Fruit fly (Drosophila melanogaster) whole organism, embryonic: ENCODE results near the gene CG43693.
A peak's percentile ranks its signal among the peaks of the same experiment; 100 is the strongest.

Source experiments
- ATbp ChIP-seq: fragments of 200-800 bp; sonication (Bioruptor generic); optimal IDR thresholded peaks from 2 replicates; lab custom pipeline; 2017; ENCODE audit warnings: missing biosample characterization, mild to moderate bottlenecking, missing genetic modification characterization, missing genetic modification reagents
- Asciz ChIP-seq: fragments of 200-800 bp; sonication (Bioruptor generic); optimal IDR thresholded peaks from 2 replicates; lab custom pipeline; 2017; ENCODE audit warnings: missing biosample characterization, mild to moderate bottlenecking, missing genetic modification characterization, missing genetic modification reagents
- Atf-2 ChIP-seq: fragments of 200-800 bp; sonication (Bioruptor generic); optimal IDR thresholded peaks from 2 replicates; lab custom pipeline; 2016; ENCODE audit warnings: missing biosample characterization, missing genetic modification characterization
- Bdp1 ChIP-seq: fragments of 200-800 bp; sonication (Bioruptor generic); optimal IDR thresholded peaks from 3 replicates; lab custom pipeline; 2016; ENCODE audit warnings: missing biosample characterization, missing genetic modification characterization
- CG10147 ChIP-seq: fragments of 200-800 bp; sonication (Bioruptor generic); optimal IDR thresholded peaks from 2 replicates; lab custom pipeline; 2019; ENCODE audit warnings: missing biosample characterization, mild to moderate bottlenecking, missing genetic modification characterization, moderate library complexity
- CG1024 ChIP-seq: fragments of 200-800 bp; sonication (Bioruptor generic); IDR thresholded peaks from 2 replicates; pipeline ENCODE4 v1.3.6; 2022; ENCODE audit warnings: missing biosample characterization, missing genetic modification characterization
- CG10462 ChIP-seq: fragments of 200-800 bp; sonication (Bioruptor generic); optimal IDR thresholded peaks from 2 replicates; lab custom pipeline; 2016; ENCODE audit warnings: missing biosample characterization, missing genetic modification characterization
- CG10654 ChIP-seq: fragments of 200-800 bp; sonication (Bioruptor generic); optimal IDR thresholded peaks from 2 replicates; lab custom pipeline; 2016; ENCODE audit warnings: missing biosample characterization, missing genetic modification characterization
- CG14965 ChIP-seq: fragments of 200-800 bp; sonication (Bioruptor generic); optimal IDR thresholded peaks from 2 replicates; lab custom pipeline; 2016; ENCODE audit warnings: missing biosample characterization, missing genetic modification characterization, borderline replicate concordance
- CG1529 ChIP-seq: fragments of 200-800 bp; sonication (Bioruptor generic); optimal IDR thresholded peaks from 3 replicates; lab custom pipeline; 2018; ENCODE audit warnings: missing biosample characterization, missing genetic modification characterization
- CG17568 ChIP-seq: fragments of 200-800 bp; sonication (Bioruptor generic); optimal IDR thresholded peaks from 2 replicates; lab custom pipeline; 2018; ENCODE audit warnings: missing biosample characterization, mild to moderate bottlenecking, missing genetic modification characterization, moderate library complexity
- CG1792 ChIP-seq: fragments of 200-800 bp; sonication (Bioruptor generic); optimal IDR thresholded peaks from 2 replicates; lab custom pipeline; 2016; ENCODE audit warnings: missing biosample characterization, missing genetic modification characterization
- CG18476 ChIP-seq: fragments of 200-800 bp; sonication (Bioruptor generic); optimal IDR thresholded peaks from 2 replicates; lab custom pipeline; 2016; ENCODE audit warnings: missing biosample characterization, mild to moderate bottlenecking, missing genetic modification characterization
- CG2116 ChIP-seq: fragments of 200-800 bp; sonication (Bioruptor generic); optimal IDR thresholded peaks from 3 replicates; lab custom pipeline; 2018; ENCODE audit warnings: missing biosample characterization, mild to moderate bottlenecking, missing genetic modification characterization
- CG2678 ChIP-seq: fragments of 200-800 bp; sonication (Bioruptor generic); optimal IDR thresholded peaks from 3 replicates; lab custom pipeline; 2019; ENCODE audit warnings: missing biosample characterization, mild to moderate bottlenecking, missing genetic modification characterization, moderate library complexity
- CG3838 ChIP-seq: fragments of 200-800 bp; sonication (Bioruptor generic); optimal IDR thresholded peaks from 3 replicates; lab custom pipeline; 2016; ENCODE audit warnings: missing biosample characterization, missing genetic modification characterization
- CG4328 ChIP-seq: fragments of 200-800 bp; sonication (Bioruptor generic); optimal IDR thresholded peaks from 3 replicates; lab custom pipeline; 2017; ENCODE audit warnings: missing biosample characterization, missing genetic modification reagents, missing genetic modification characterization
- CG4424 ChIP-seq: fragments of 200-800 bp; sonication (Bioruptor generic); optimal IDR thresholded peaks from 3 replicates; lab custom pipeline; 2016; ENCODE audit warnings: missing biosample characterization, missing genetic modification characterization
- CG4820 ChIP-seq: fragments of 200-800 bp; sonication (Bioruptor generic); optimal IDR thresholded peaks from 3 replicates; lab custom pipeline; 2016; ENCODE audit warnings: missing biosample characterization, missing genetic modification characterization
- CG6254 ChIP-seq: fragments of 200-800 bp; sonication (Bioruptor generic); optimal IDR thresholded peaks from 3 replicates; lab custom pipeline; 2017; ENCODE audit warnings: mild to moderate bottlenecking, missing biosample characterization, missing genetic modification reagents, missing genetic modification characterization
- CG6654 ChIP-seq: fragments of 200-800 bp; sonication (Bioruptor generic); optimal IDR thresholded peaks from 2 replicates; lab custom pipeline; 2017; ENCODE audit warnings: missing biosample characterization, mild to moderate bottlenecking, missing genetic modification characterization
- CG8089 ChIP-seq: fragments of 200-800 bp; sonication (Bioruptor generic); optimal IDR thresholded peaks from 3 replicates; lab custom pipeline; 2016; ENCODE audit warnings: missing biosample characterization, missing genetic modification characterization
- CG8359 ChIP-seq: fragments of 200-800 bp; sonication (Bioruptor generic); optimal IDR thresholded peaks from 2 replicates; lab custom pipeline; 2017; ENCODE audit warnings: missing biosample characterization, mild to moderate bottlenecking, missing genetic modification characterization, borderline replicate concordance
- CoRest ChIP-seq: fragments of 200-800 bp; sonication (Bioruptor generic); optimal IDR thresholded peaks from 3 replicates; lab custom pipeline; 2018; ENCODE audit warnings: missing biosample characterization, mild to moderate bottlenecking, missing genetic modification characterization, moderate library complexity
- D19A ChIP-seq: fragments of 200-800 bp; optimal IDR thresholded peaks from 3 replicates; lab custom pipeline; 2019; ENCODE audit warnings: missing biosample characterization, mild to moderate bottlenecking, missing genetic modification characterization, moderate library complexity
- Hmr ChIP-seq: fragments of 200-800 bp; sonication (Bioruptor generic); optimal IDR thresholded peaks from 3 replicates; lab custom pipeline; 2017; ENCODE audit warnings: mild to moderate bottlenecking, missing biosample characterization, missing genetic modification reagents, missing genetic modification characterization
- Hsf ChIP-seq: fragments of 200-800 bp; sonication (Bioruptor generic); optimal IDR thresholded peaks from 3 replicates; lab custom pipeline; 2016; ENCODE audit warnings: missing biosample characterization, missing genetic modification characterization
- MBD-R2 ChIP-seq: fragments of 200-800 bp; sonication (Bioruptor generic); IDR thresholded peaks from 2 replicates; pipeline ENCODE4 v1.3.6; 2022; ENCODE audit warnings: missing biosample characterization, missing genetic modification characterization
- Rfx ChIP-seq: fragments of 200-800 bp; sonication (Bioruptor generic); IDR thresholded peaks from 2 replicates; pipeline ENCODE4 v1.3.6; 2022; ENCODE audit warnings: missing biosample characterization, missing genetic modification characterization
- TFAM ChIP-seq: fragments of 200-800 bp; sonication (Bioruptor generic); optimal IDR thresholded peaks from 2 replicates; lab custom pipeline; 2017; ENCODE audit warnings: missing biosample characterization, missing genetic modification characterization, inconsistent platforms
- az2 ChIP-seq: fragments of 200-800 bp; sonication (Bioruptor generic); optimal IDR thresholded peaks from 3 replicates; lab custom pipeline; 2016; ENCODE audit warnings: missing biosample characterization, missing genetic modification characterization
- bab2 ChIP-seq: fragments of 200-800 bp; sonication (Bioruptor generic); optimal IDR thresholded peaks from 2 replicates; lab custom pipeline; 2016; ENCODE audit warnings: missing biosample characterization, missing genetic modification characterization
- cas ChIP-seq: fragments of 200-800 bp; sonication (Bioruptor generic); IDR thresholded peaks from 2 replicates; pipeline ENCODE4 v1.3.6; 2022; ENCODE audit warnings: missing biosample characterization, missing genetic modification characterization
- ci ChIP-seq: fragments of 200-800 bp; sonication (Bioruptor generic); IDR thresholded peaks from 3 replicates; pipeline ENCODE4 v1.3.6; 2022; ENCODE audit warnings: missing biosample characterization, missing genetic modification characterization
- crp ChIP-seq, 2 experiments: fragments of 200-800 bp; sonication (Bioruptor generic); optimal IDR thresholded peaks; 2 replicates in 1 of 2; 3 replicates in 1 of 2; lab custom pipeline; 2017; ENCODE audit warnings: missing biosample characterization in 2 of 2, missing genetic modification characterization in 2 of 2, mild to moderate bottlenecking in 1 of 2, moderate library complexity in 1 of 2
- dm ChIP-seq: fragments of 200-800 bp; sonication (Bioruptor generic); optimal IDR thresholded peaks from 3 replicates; lab custom pipeline; 2016; ENCODE audit warnings: missing biosample characterization, missing genetic modification characterization
- gfzf ChIP-seq: fragments of 200-800 bp; sonication (Bioruptor generic); optimal IDR thresholded peaks from 2 replicates; lab custom pipeline; 2016; ENCODE audit warnings: missing biosample characterization, mild to moderate bottlenecking, missing genetic modification characterization, moderate library complexity
- her ChIP-seq: fragments of 200-800 bp; sonication (Bioruptor generic); optimal IDR thresholded peaks from 2 replicates; lab custom pipeline; 2016; ENCODE audit warnings: missing biosample characterization, missing genetic modification characterization
- insv ChIP-seq, 2 experiments: fragments of 200-800 bp; sonication (Bioruptor generic); optimal IDR thresholded peaks; 3 replicates each; lab custom pipeline; 2016 to 2018; ENCODE audit warnings: missing biosample characterization in 2 of 2, missing genetic modification characterization in 2 of 2
- lab ChIP-seq: fragments of 200-800 bp; sonication (Bioruptor generic); optimal IDR thresholded peaks from 3 replicates; lab custom pipeline; 2017; ENCODE audit warnings: missing biosample characterization, missing genetic modification characterization, mild to moderate bottlenecking, moderate library complexity, missing genetic modification reagents
- nerfin-2 ChIP-seq: fragments of 200-800 bp; sonication (Bioruptor generic); IDR thresholded peaks from 2 replicates; pipeline ENCODE4 v1.3.6; 2022; ENCODE audit warnings: missing biosample characterization, missing genetic modification characterization; ENCODE audit not compliant: partially characterized antibody
- onecut ChIP-seq: fragments of 200-800 bp; sonication (Bioruptor generic); IDR thresholded peaks from 2 replicates; pipeline ENCODE4 v1.3.6; 2022; ENCODE audit warnings: missing biosample characterization, missing genetic modification characterization
- otp ChIP-seq: fragments of 200-800 bp; sonication (Bioruptor generic); IDR thresholded peaks from 3 replicates; pipeline ENCODE4, ENCODE4 v1.3.6; 2022; ENCODE audit warnings: missing biosample characterization, missing genetic modification characterization
- prd ChIP-seq, 3 experiments: fragments of >200 bp in 2 of 3; fragments of 200-800 bp in 1 of 3; sonication (Bioruptor generic) in 1 of 3; optimal IDR thresholded peaks in 2 of 3; IDR thresholded peaks in 1 of 3; 2 replicates in 2 of 3; 3 replicates in 1 of 3; pipeline versions ENCODE4 v1.3.6 to Lab custom; 2017 to 2022; ENCODE audit warnings: missing biosample characterization in 1 of 3, missing genetic modification characterization in 1 of 3
- sc ChIP-seq, 3 experiments: fragments of >200 bp in 2 of 3; fragments of 200-800 bp in 1 of 3; sonication (Bioruptor generic) in 1 of 3; optimal IDR thresholded peaks; 2 replicates in 2 of 3; 3 replicates in 1 of 3; lab custom pipeline; 2017; ENCODE audit warnings: mild to moderate bottlenecking in 1 of 3, missing biosample characterization in 1 of 3, missing genetic modification characterization in 1 of 3, missing genetic modification reagents in 1 of 3
- slou ChIP-seq: fragments of 200-800 bp; sonication (Bioruptor generic); optimal IDR thresholded peaks from 3 replicates; lab custom pipeline; 2016; ENCODE audit warnings: missing biosample characterization, missing genetic modification characterization
- tll ChIP-seq, 2 experiments: fragments of 200-800 bp in 1 of 2; fragments of >200 bp in 1 of 2; sonication (Bioruptor generic) in 1 of 2; optimal IDR thresholded peaks; 2 replicates each; lab custom pipeline; 2017 to 2019; ENCODE audit warnings: missing biosample characterization in 2 of 2, missing genetic modification characterization in 2 of 2, mild to moderate bottlenecking in 1 of 2, moderate library complexity in 1 of 2
- ttk ChIP-seq: fragments of 200-800 bp; sonication (Bioruptor generic); IDR thresholded peaks from 2 replicates; pipeline ENCODE4 v2.1.2; 2022; ENCODE audit warnings: missing biosample characterization, missing genetic modification characterization
- zfh1 ChIP-seq: fragments of 200-800 bp; sonication (Bioruptor generic); IDR thresholded peaks from 3 replicates; pipeline ENCODE4 v1.3.6; 2022; ENCODE audit warnings: missing biosample characterization, missing genetic modification characterization

CG43693 gene

DNA sequence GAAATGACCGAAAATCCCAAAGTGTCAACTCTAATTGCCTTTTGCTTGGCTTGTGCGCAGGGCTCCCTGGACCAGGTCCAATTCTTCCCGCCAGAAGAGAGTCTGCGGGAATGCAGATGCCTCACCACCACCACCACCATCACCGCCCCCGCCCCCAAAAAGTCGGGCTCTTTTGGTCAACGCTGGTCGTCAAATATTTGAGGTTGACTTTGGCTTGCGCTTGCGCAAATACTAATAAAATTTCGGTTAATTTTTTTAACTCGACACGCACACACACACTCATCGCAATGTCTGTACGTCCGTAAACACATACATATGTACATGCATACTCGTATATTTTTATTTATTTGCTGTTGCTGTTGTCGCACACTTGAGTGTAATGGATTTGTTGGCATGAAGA lies 47.2 kb downstream of the CG43693 start (continued):
- no peak for TF ChIP-seq CG8359 (GFP tag; lab: Kevin White, UChicago)
- TF ChIP-seq Hsf (GFP tag; lab: Kevin White, UChicago), result no peak
- TF ChIP-seq crp (GFP tag; optimal IDR thresholded peaks at IDR 0.05; lab: Kevin White, UChicago), result no peak
- no peak for TF ChIP-seq az2 (GFP tag; lab: Kevin White, UChicago)
- TF ChIP-seq CG18476 (GFP tag; lab: Kevin White, UChicago), result no peak
- TF ChIP-seq lab (GFP tag; lab: Kevin White, UChicago), result no peak
- TF ChIP-seq nerfin-2 (GFP tag; lab: Robert Waterston, UW), result no peak
- peak; percentile 13 for TF ChIP-seq CG6254 (GFP tag; lab: Kevin White, UChicago)
- no peak for TF ChIP-seq bab2 (GFP tag; lab: Kevin White, UChicago)
- TF ChIP-seq Bdp1 (GFP tag; lab: Kevin White, UChicago), result no peak
- TF ChIP-seq CG10462 (GFP tag; lab: Kevin White, UChicago), result no peak
- TF ChIP-seq Asciz, result no peak
- TF ChIP-seq CG1792 (GFP tag; lab: Kevin White, UChicago), result no peak
- TF ChIP-seq dm (GFP tag; lab: Kevin White, UChicago), result no peak
- TF ChIP-seq CG4820 (GFP tag; lab: Kevin White, UChicago), result no peak
- TF ChIP-seq tll (GFP tag; optimal IDR thresholded peaks at IDR 0.05; lab: Kevin White, UChicago), result peak in 1 of 2 experiments; percentile 19
- no peak for TF ChIP-seq slou (GFP tag; lab: Kevin White, UChicago)
- no peak for TF ChIP-seq CG2678 (tag; lab: Kevin White, UChicago)
- no peak for TF ChIP-seq ttk (GFP tag; lab: Robert Waterston, UW)
- no peak for TF ChIP-seq Hmr (GFP tag; lab: Kevin White, UChicago)
- no peak for TF ChIP-seq CG8089 (GFP tag; lab: Kevin White, UChicago)
- TF ChIP-seq CG6654 (GFP tag; lab: Kevin White, UChicago), result no peak
- no peak for TF ChIP-seq Atf-2 (GFP tag; lab: Kevin White, UChicago)
- no peak for TF ChIP-seq TFAM (GFP tag; lab: Kevin White, UChicago)
- no peak for TF ChIP-seq CoRest (tag; lab: Kevin White, UChicago)
- TF ChIP-seq CG10147, result no peak
- TF ChIP-seq ci, result 0 out of 3 replicates have a peak, but pooled peaks have one; percentile 19

DNA sequence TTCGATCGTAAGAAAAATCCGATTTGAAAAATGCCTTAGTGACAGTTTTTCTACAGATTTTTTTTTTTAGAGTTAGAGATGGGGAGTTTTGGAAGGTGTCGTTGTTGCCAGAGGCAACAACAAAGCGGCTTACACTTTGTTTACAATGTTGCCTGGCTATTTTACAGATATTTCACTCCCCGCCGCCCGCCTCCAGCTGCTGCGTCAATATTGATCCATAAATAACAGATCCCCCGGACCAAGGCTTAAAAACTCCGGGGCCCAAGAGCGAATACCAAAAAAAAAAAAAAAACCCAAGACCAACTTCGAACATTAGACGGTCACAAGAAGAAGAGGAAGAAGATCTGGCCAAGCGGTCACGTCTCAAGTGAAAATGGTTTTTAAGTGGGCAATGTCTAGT lies 48.2 kb downstream of the CG43693 start:
- TF ChIP-seq CG3838 (GFP tag; lab: Kevin White, UChicago) (no peak), CG4328 (GFP tag; lab: Kevin White, UChicago) (no peak), Rfx (GFP tag; lab: Robert Waterston, UW) (no peak), ATbp (GFP tag; lab: Kevin White, UChicago) (peak; percentile 68), CG2116 (GFP tag; lab: Kevin White, UChicago) (peak; percentile 1), otp (GFP tag; lab: Robert Waterston, UW) (peak; percentile 37; the same call in 1 of the 3 replicates), sc (optimal IDR thresholded peaks at IDR 0.05; lab: Kevin White, UChicago) (no peak), sc (GFP tag; optimal IDR thresholded peaks at IDR 0.05; lab: Kevin White, UChicago) (no peak), CG4424 (no peak), D19A (tag; lab: Kevin White, UChicago) (no peak), MBD-R2 (GFP tag; lab: Robert Waterston, UW) (no peak), zfh1 (GFP tag; lab: Robert Waterston, UW) (peak; percentile 29; the same call in 1 of the 3 replicates), her (GFP tag; lab: Kevin White, UChicago) (no peak), onecut (GFP tag; lab: Robert Waterston, UW) (peak; percentile 33), crp (GFP tag; optimal IDR thresholded peaks at IDR 0.05; lab: Kevin White, UChicago) (no peak), cas (no peak), insv (GFP tag; optimal IDR thresholded peaks at IDR 0.05; lab: Kevin White, UChicago) (no peak), CG1529 (no peak), az2 (GFP tag; lab: Kevin White, UChicago) (no peak), prd (optimal IDR thresholded peaks at IDR 0.05; lab: Kevin White, UChicago) (no peak), prd (GFP tag; IDR thresholded peaks at IDR 0.05; lab: Robert Waterston, UW) (no peak), gfzf (GFP tag; lab: Kevin White, UChicago) (no peak), CG1024 (GFP tag; lab: Robert Waterston, UW) (0 out of 2 replicates have a peak, but pooled peaks have one; percentile 32), CG14965 (no peak), CG17568 (GFP tag; lab: Kevin White, UChicago) (no peak), CG10654 (GFP tag; lab: Kevin White, UChicago) (no peak)
